Worm (Caenorhabditis elegans): Measurements from ENCODE around the gene ostf-4.

DNA sequence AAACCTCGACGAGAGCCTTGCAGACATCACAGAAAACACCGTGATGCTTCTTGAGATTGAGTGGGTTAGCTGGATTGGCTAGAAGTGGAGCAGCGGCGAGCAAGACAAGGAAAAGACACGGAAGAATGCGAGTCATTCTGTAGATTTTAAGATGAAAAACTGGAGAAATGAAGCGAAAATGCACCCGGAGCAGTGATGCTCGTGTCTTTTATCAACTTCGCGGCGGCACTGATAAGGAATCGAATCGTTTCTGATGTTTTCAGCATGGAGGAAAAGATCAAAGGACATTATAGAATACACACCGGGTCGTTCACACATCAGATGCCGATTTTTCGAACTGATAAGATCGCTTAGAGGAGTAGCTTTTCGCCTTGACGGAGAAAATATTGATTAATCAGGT, 37.0 kb upstream of the ostf-4 start, which contains the start of gene spp-1:
- TF ChIP-seq nhr-11 (tag; optimal IDR thresholded peaks at IDR 0.05) (no peak), elt-4 (tag; optimal IDR thresholded peaks at IDR 0.05) (no peak), ceh-34 (tag; optimal IDR thresholded peaks at IDR 0.05) (no peak), fkh-10 (GFP tag; optimal IDR thresholded peaks at IDR 0.05) (no peak), ztf-16 (tag; optimal IDR thresholded peaks at IDR 0.05) (no peak), dve-1 (tag; optimal IDR thresholded peaks at IDR 0.05) (no peak), pqm-1 (tag; optimal IDR thresholded peaks at IDR 0.05) (no peak), ets-4 (tag; optimal IDR thresholded peaks at IDR 0.05) (no peak), pha-4 (tag; optimal IDR thresholded peaks at IDR 0.05) (no peak), pax-1 (tag; optimal IDR thresholded peaks at IDR 0.05) (no peak)

All from whole organism, late embryonic.